Worm (Caenorhabditis elegans) whole organism, L1 larva: ENCODE measurements around the gene fbxa-114.

Experiments
- C16A3.4 ChIP-seq: fragments of 150-350 bp; optimal IDR thresholded peaks from 2 replicates; lab custom pipeline; 2014; ENCODE audit warnings: missing biosample characterization, missing genetic modification characterization
- F16B12.6 ChIP-seq: fragments of 150-350 bp; optimal IDR thresholded peaks from 2 replicates; lab custom pipeline; 2014; ENCODE audit warnings: missing biosample characterization, missing genetic modification characterization
- aha-1 ChIP-seq: fragments of 150-350 bp; optimal IDR thresholded peaks from 2 replicates; lab custom pipeline; 2014; ENCODE audit warnings: missing biosample characterization, missing genetic modification characterization
- ama-1 ChIP-seq: fragments of 150-350 bp; optimal IDR thresholded peaks from 2 replicates; lab custom pipeline; 2014
- ceh-63 ChIP-seq: fragments of 200-800 bp; sonication (Bioruptor generic); optimal IDR thresholded peaks from 2 replicates; lab custom pipeline; 2018; ENCODE audit warnings: mild to moderate bottlenecking, missing genetic modification characterization, missing compliant biosample characterization
- ceh-8 ChIP-seq: fragments of 200-800 bp; sonication (Bioruptor generic); optimal IDR thresholded peaks from 2 replicates; lab custom pipeline; 2018; ENCODE audit warnings: mild to moderate bottlenecking, missing genetic modification characterization, moderate library complexity, missing compliant biosample characterization
- ceh-82 ChIP-seq, 3 experiments: fragments of 150-350 bp in 1 of 3; sonication (generic microtip) in 2 of 3; optimal IDR thresholded peaks; 2 replicates each; lab custom pipeline; 2014 to 2017; ENCODE audit warnings: missing biosample characterization in 3 of 3, missing genetic modification characterization in 3 of 3
- ceh-90 ChIP-seq: sonication (generic microtip); optimal IDR thresholded peaks from 2 replicates; lab custom pipeline; 2016; ENCODE audit warnings: missing genetic modification characterization, missing compliant biosample characterization
- ces-1 ChIP-seq: fragments of 150-350 bp; optimal IDR thresholded peaks from 2 replicates; lab custom pipeline; 2014; ENCODE audit warnings: missing biosample characterization, missing genetic modification reagents, missing genetic modification characterization
- dpl-1 ChIP-seq, 3 experiments: fragments of 150-350 bp in 2 of 3; sonication (generic microtip) in 1 of 3; optimal IDR thresholded peaks; 2 replicates each; lab custom pipeline; 2014 to 2017; ENCODE audit warnings: missing biosample characterization in 3 of 3, missing genetic modification characterization in 3 of 3, missing genetic modification reagents in 3 of 3
- efl-1 ChIP-seq, 4 experiments: fragments of 150-350 bp; optimal IDR thresholded peaks in 3 of 4; peaks in 1 of 4; 1 replicate in 1 of 4; 2 replicates in 3 of 4; lab custom pipeline; 2014; ENCODE audit warnings: missing biosample characterization in 2 of 4, missing genetic modification characterization in 2 of 4, missing genetic modification reagents in 2 of 4
- efl-3 ChIP-seq: fragments of 200-800 bp; sonication (Bioruptor generic); optimal IDR thresholded peaks from 2 replicates; lab custom pipeline; 2018; ENCODE audit warnings: mild to moderate bottlenecking, missing genetic modification characterization, missing compliant biosample characterization
- egl-13 ChIP-seq: sonication (generic microtip); optimal IDR thresholded peaks from 2 replicates; lab custom pipeline; 2016; ENCODE audit warnings: missing genotype, missing genetic modification reagents, missing genetic modification characterization, missing compliant biosample characterization
- elt-2 ChIP-seq: sonication (generic microtip); optimal IDR thresholded peaks from 2 replicates; lab custom pipeline; 2016; ENCODE audit warnings: missing genetic modification characterization, mild to moderate bottlenecking, inconsistent platforms, missing compliant biosample characterization, missing genetic modification reagents
- elt-3 ChIP-seq, 6 experiments: fragments of 150-350 bp in 1 of 6; sonication (generic microtip); optimal IDR thresholded peaks; 2 replicates each; lab custom pipeline; 2017 to 2018; ENCODE audit warnings: missing biosample characterization in 6 of 6, missing genetic modification characterization in 6 of 6, inconsistent platforms in 1 of 6
- fkh-10 ChIP-seq: sonication (generic microtip); optimal IDR thresholded peaks from 2 replicates; lab custom pipeline; 2017; ENCODE audit warnings: missing biosample characterization, missing genetic modification reagents, missing genetic modification characterization
- grh-1 ChIP-seq: fragments of 200-800 bp; sonication (Bioruptor generic); IDR thresholded peaks from 2 replicates; pipeline ENCODE4 v1.3.6; 2022; ENCODE audit warnings: missing genetic modification reagents, missing genetic modification characterization, missing compliant biosample characterization
- hlh-4 ChIP-seq: sonication (generic microtip); optimal IDR thresholded peaks from 2 replicates; lab custom pipeline; 2016; ENCODE audit warnings: mild to moderate bottlenecking, missing genetic modification characterization, missing compliant biosample characterization
- hpl-2 ChIP-seq: fragments of 150-350 bp; optimal IDR thresholded peaks from 2 replicates; lab custom pipeline; 2014; ENCODE audit warnings: missing biosample characterization, missing genetic modification reagents, missing genetic modification characterization
- jun-1 ChIP-seq: fragments of 150-350 bp; optimal IDR thresholded peaks from 2 replicates; lab custom pipeline; 2014; ENCODE audit warnings: missing biosample characterization, missing genetic modification reagents, missing genetic modification characterization
- lin-13 ChIP-seq: fragments of 150-350 bp; optimal IDR thresholded peaks from 2 replicates; lab custom pipeline; 2014; ENCODE audit warnings: missing biosample characterization, missing genetic modification reagents, missing genetic modification characterization
- lin-15B ChIP-seq: fragments of 150-350 bp; sonication (generic microtip); optimal IDR thresholded peaks from 3 replicates; lab custom pipeline; 2014; ENCODE audit warnings: missing biosample characterization, missing genetic modification characterization
- lin-35 ChIP-seq, 2 experiments: fragments of 150-350 bp; optimal IDR thresholded peaks; 2 replicates each; lab custom pipeline; 2014; ENCODE audit warnings: missing biosample characterization in 2 of 2, missing genetic modification characterization in 2 of 2, missing genetic modification reagents in 2 of 2
- mdl-1 ChIP-seq, 2 experiments: fragments of 150-350 bp; optimal IDR thresholded peaks; 2 replicates each; lab custom pipeline; 2014 to 2017; ENCODE audit warnings: missing biosample characterization in 2 of 2, missing genetic modification characterization in 2 of 2, inconsistent platforms in 1 of 2
- mef-2 ChIP-seq: fragments of 150-350 bp; optimal IDR thresholded peaks from 2 replicates; lab custom pipeline; 2014; ENCODE audit warnings: missing biosample characterization, missing genetic modification characterization
- nhr-11 ChIP-seq: fragments of 150-350 bp; optimal IDR thresholded peaks from 2 replicates; lab custom pipeline; 2014; ENCODE audit warnings: missing biosample characterization, missing genetic modification characterization
- nhr-12 ChIP-seq: sonication (generic microtip); optimal IDR thresholded peaks from 2 replicates; lab custom pipeline; 2017; ENCODE audit warnings: missing biosample characterization, missing genetic modification characterization
- nhr-19 ChIP-seq: fragments of 200-800 bp; sonication (Bioruptor generic); conservative IDR thresholded peaks from 2 replicates; pipeline ENCODE4 v1.3.6; 2022; ENCODE audit warnings: missing genetic modification characterization, missing compliant biosample characterization
- nhr-20 ChIP-seq: sonication (generic microtip); optimal IDR thresholded peaks from 2 replicates; lab custom pipeline; 2016; ENCODE audit warnings: mild to moderate bottlenecking, missing genetic modification characterization, missing compliant biosample characterization
- nhr-76 ChIP-seq: sonication (generic microtip); optimal IDR thresholded peaks from 2 replicates; lab custom pipeline; 2017; ENCODE audit warnings: missing biosample characterization, missing genetic modification characterization
- nhr-84 ChIP-seq: sonication (generic microtip); optimal IDR thresholded peaks from 2 replicates; lab custom pipeline; 2017; ENCODE audit warnings: missing biosample characterization, missing genetic modification characterization
- pax-3 ChIP-seq: fragments of 200-800 bp; sonication (Bioruptor generic); optimal IDR thresholded peaks from 2 replicates; lab custom pipeline; 2018; ENCODE audit warnings: mild to moderate bottlenecking, missing genetic modification characterization, moderate library complexity, missing compliant biosample characterization
- pqm-1 ChIP-seq: sonication (generic microtip); optimal IDR thresholded peaks from 3 replicates; lab custom pipeline; 2017; ENCODE audit warnings: missing biosample characterization, missing genetic modification characterization
- snpc-4 ChIP-seq: fragments of 150-350 bp; optimal IDR thresholded peaks from 2 replicates; lab custom pipeline; 2014; ENCODE audit warnings: missing biosample characterization, missing genetic modification characterization
- tbx-2 ChIP-seq: sonication (generic microtip); optimal IDR thresholded peaks from 2 replicates; lab custom pipeline; 2016; ENCODE audit warnings: missing genetic modification characterization, missing compliant biosample characterization
- tlp-1 ChIP-seq: fragments of 150-350 bp; optimal IDR thresholded peaks from 2 replicates; lab custom pipeline; 2014; ENCODE audit warnings: missing biosample characterization, missing genetic modification characterization
- unc-62 ChIP-seq: fragments of 150-350 bp; optimal IDR thresholded peaks from 2 replicates; lab custom pipeline; 2014; ENCODE audit warnings: missing biosample characterization, missing genetic modification reagents, missing genetic modification characterization
- vab-15 ChIP-seq: sonication (generic microtip); optimal IDR thresholded peaks from 2 replicates; lab custom pipeline; 2017; ENCODE audit warnings: missing genotype, mild to moderate bottlenecking, missing genetic modification characterization, missing compliant biosample characterization
- ztf-4 ChIP-seq: fragments of 150-350 bp; optimal IDR thresholded peaks from 2 replicates; lab custom pipeline; 2014; ENCODE audit warnings: missing biosample characterization, missing genetic modification characterization

The fbxa-114 gene

ce11 chrV:20225312-20225711, 23.9 kb downstream of the fbxa-114 start:
- no peak for TF ChIP-seq nhr-19 (GFP tag; lab: Robert Waterston, UW)
- peak; percentile 35 for TF ChIP-seq elt-2 (tag; lab: Kevin White, UChicago)
- TF ChIP-seq efl-1 (optimal IDR thresholded peaks at IDR 0.05; lab: Kevin White, UChicago): no peak
- TF ChIP-seq efl-1 (GFP tag; optimal IDR thresholded peaks at IDR 0.05 in 1 of 2; lab: Kevin White, UChicago): peak in 1 of 2 experiments; percentile 6
- no peak for TF ChIP-seq tlp-1
- no peak for TF ChIP-seq pax-3
- no peak for TF ChIP-seq ztf-4
- TF ChIP-seq mef-2 (tag; lab: Kevin White, UChicago): no peak
- no peak for TF ChIP-seq unc-62 (GFP tag; lab: Kevin White, UChicago)
- no peak for TF ChIP-seq nhr-76 (tag; lab: Kevin White, UChicago)
- no peak for TF ChIP-seq ceh-82 (tag; optimal IDR thresholded peaks at IDR 0.05; lab: Kevin White, UChicago)
- no peak for TF ChIP-seq nhr-11 (tag; lab: Kevin White, UChicago)
- TF ChIP-seq nhr-84 (tag; lab: Kevin White, UChicago): no peak
- peak in 1 of 2 experiments; percentile 3 for TF ChIP-seq lin-35 (GFP tag; optimal IDR thresholded peaks at IDR 0.05; lab: Kevin White, UChicago)
- no peak for TF ChIP-seq grh-1

ce11 chrV:20233743-20234142, 32.3 kb downstream of the fbxa-114 start, which contains the start of gene Y113G7B.15:
Y113G7B.15 (minus strand) TSS chrV:20233843.
- TF ChIP-seq ces-1 (GFP tag; lab: Kevin White, UChicago): no peak
- TF ChIP-seq hpl-2 (GFP tag; lab: Kevin White, UChicago): no peak
- no peak for TF ChIP-seq egl-13 (tag; lab: Kevin White, UChicago)
- TF ChIP-seq C16A3.4 (tag; lab: Kevin White, UChicago): no peak
- no peak for TF ChIP-seq ceh-63 (GFP tag; lab: Kevin White, UChicago)
- no peak for TF ChIP-seq mef-2 (tag; lab: Kevin White, UChicago)
- TF ChIP-seq aha-1 (tag; lab: Kevin White, UChicago): no peak
- TF ChIP-seq fkh-10 (GFP tag; lab: Kevin White, UChicago): no peak
- no peak for TF ChIP-seq pqm-1
- TF ChIP-seq tbx-2 (tag; lab: Kevin White, UChicago): no peak
- no peak for TF ChIP-seq nhr-20 (tag; lab: Kevin White, UChicago)

ce11 chrV:20234439-20234838, 33.0 kb downstream of the fbxa-114 start:
- TF ChIP-seq lin-15B (no peak), hlh-4 (tag; lab: Kevin White, UChicago) (no peak), snpc-4 (tag; lab: Kevin White, UChicago) (no peak), ceh-8 (GFP tag; lab: Kevin White, UChicago) (no peak), ces-1 (GFP tag; lab: Kevin White, UChicago) (no peak), ceh-90 (tag; lab: Kevin White, UChicago) (no peak), nhr-84 (tag; lab: Kevin White, UChicago) (no peak), jun-1 (tag; lab: Kevin White, UChicago) (no peak), fkh-10 (GFP tag; lab: Kevin White, UChicago) (no peak), ama-1 (lab: Kevin White, UChicago) (no peak), dpl-1 (GFP tag; optimal IDR thresholded peaks at IDR 0.05; lab: Kevin White, UChicago) (no peak), vab-15 (no peak), tbx-2 (tag; lab: Kevin White, UChicago) (no peak), mdl-1 (tag; optimal IDR thresholded peaks at IDR 0.05; lab: Kevin White, UChicago) (no peak), efl-3 (GFP tag; lab: Kevin White, UChicago) (no peak), F16B12.6 (tag; lab: Kevin White, UChicago) (no peak), nhr-12 (tag; lab: Kevin White, UChicago) (no peak), elt-3 (tag; optimal IDR thresholded peaks at IDR 0.05; lab: Kevin White, UChicago) (no peak), lin-13 (GFP tag; lab: Kevin White, UChicago) (no peak)
- TF ChIP-seq, all 84 proteins: peak for 0
